Worm (Caenorhabditis elegans): ENCODE results near the gene BE0003N10.6.

BE0003N10.6 gene

ce11 chrIII:1054096-1054495 lies 5.8 kb downstream of the BE0003N10.6 start:
- TF ChIP-seq spr-3 (GFP tag; optimal IDR thresholded peaks at IDR 0.05) (no peak), set-16 (GFP tag; IDR thresholded peaks at IDR 0.05) (peak; percentile 32; the same call in 1 of the 2 replicates), aha-1 (tag) (peak; percentile 28)

- TF ChIP-seq mdt-29 (GFP tag; IDR thresholded peaks at IDR 0.05) (no peak), gei-8 (GFP tag; optimal IDR thresholded peaks at IDR 0.05) (no peak), zfp-2 (tag; optimal IDR thresholded peaks at IDR 0.05) (no peak), spr-1 (tag; optimal IDR thresholded peaks at IDR 0.05) (no peak), hlh-11 (tag; optimal IDR thresholded peaks at IDR 0.05) (peak; percentile 24), mxl-3 (GFP tag; optimal IDR thresholded peaks at IDR 0.05) (peak; percentile 67), set-16 (GFP tag; IDR thresholded peaks at IDR 0.05) (peak; percentile 81), nhr-41 (GFP tag; IDR thresholded peaks at IDR 0.05) (no peak), lin-38 (GFP tag; IDR thresholded peaks at IDR 0.05) (0 out of 2 replicates have a peak, but pooled peaks have one; percentile 18), hlh-30 (tag; optimal IDR thresholded peaks at IDR 0.05; ENCODE audit: insufficient read depth) (peak; percentile 9), dmd-9 (GFP tag; IDR thresholded peaks at IDR 0.05) (no peak), hmg-1.1 (GFP tag; IDR thresholded peaks at IDR 0.05) (no peak), R02D3.7 (tag; optimal IDR thresholded peaks at IDR 0.05) (no peak), aha-1 (tag) (no peak), F44E2.7 (GFP tag; IDR thresholded peaks at IDR 0.05) (no peak), lin-39 (tag; optimal IDR thresholded peaks at IDR 0.05) (no peak)
Observed at ce11 chrIII:1053067-1053466, 6.8 kb downstream of the BE0003N10.6 start, which contains the start of gene fbxo-11.2. Gene fbxo-11.2 (minus strand): TSS chrIII:1053242.

- TF ChIP-seq nhr-111 (GFP tag; optimal IDR thresholded peaks at IDR 0.05) (no peak), php-3 (GFP tag; IDR thresholded peaks at IDR 0.05) (0 out of 2 replicates have a peak, but pooled peaks have one; percentile 5)
Observed at ce11 chrIII:1052291-1052690, 7.6 kb downstream of the BE0003N10.6 start.

ce11 chrIII:1051877-1052276 lies 8.0 kb downstream of the BE0003N10.6 start:
- TF ChIP-seq ZK546.5 (tag; optimal IDR thresholded peaks at IDR 0.05) = no peak
- no peak for TF ChIP-seq D1046.2 (GFP tag; IDR thresholded peaks at IDR 0.05)
- no peak for TF ChIP-seq nhr-111 (GFP tag; optimal IDR thresholded peaks at IDR 0.05)
- TF ChIP-seq T26A8.4 (GFP tag; IDR thresholded peaks at IDR 0.05) = no peak
- no peak for TF ChIP-seq aha-1 (tag)
- no peak for TF ChIP-seq unc-62 (GFP tag; optimal IDR thresholded peaks at IDR 0.05 in 1 of 2)
- TF ChIP-seq unc-62 (tag; optimal IDR thresholded peaks at IDR 0.05) = no peak
- no peak for TF ChIP-seq saeg-2 (GFP tag; IDR thresholded peaks at IDR 0.05)
- TF ChIP-seq madf-5 (GFP tag; IDR thresholded peaks at IDR 0.05) = 0 out of 4 replicates have a peak, but pooled peaks of 1 of the 2 experiments have one; percentile 27
- TF ChIP-seq ces-1 (GFP tag; optimal IDR thresholded peaks at IDR 0.05) = no peak
- 0 out of 2 replicates have a peak, but pooled peaks have one; percentile 17 for TF ChIP-seq ctbp-1 (GFP tag; IDR thresholded peaks at IDR 0.05)
- no peak for TF ChIP-seq unc-130 (GFP tag; optimal IDR thresholded peaks at IDR 0.05)
- TF ChIP-seq set-16 (GFP tag; IDR thresholded peaks at IDR 0.05) = peak; percentile 94
- TF ChIP-seq nhr-28 (tag; optimal IDR thresholded peaks at IDR 0.05) = no peak
- TF ChIP-seq php-3 (GFP tag; IDR thresholded peaks at IDR 0.05) = no peak
- no peak for TF ChIP-seq dmd-9 (GFP tag; IDR thresholded peaks at IDR 0.05)
- no peak for TF ChIP-seq ztf-7 (tag; optimal IDR thresholded peaks at IDR 0.05)
- no peak for TF ChIP-seq tra-1 (GFP tag; IDR thresholded peaks at IDR 0.05)
- no peak for TF ChIP-seq jun-1 (tag; optimal IDR thresholded peaks at IDR 0.05)
- TF ChIP-seq daf-12 (tag; optimal IDR thresholded peaks at IDR 0.05) = no peak
- TF ChIP-seq unc-39 (tag; optimal IDR thresholded peaks at IDR 0.05) = no peak

- no peak for TF ChIP-seq ama-1 (optimal IDR thresholded peaks at IDR 0.05)
- no peak for TF ChIP-seq daf-19 (GFP tag; conservative IDR thresholded peaks at IDR 0.05)
- peak; percentile 85 for TF ChIP-seq set-16 (GFP tag; IDR thresholded peaks at IDR 0.05)
- TF ChIP-seq aly-2 (tag; optimal IDR thresholded peaks at IDR 0.05) = no peak
- TF ChIP-seq rbr-2 (tag; optimal IDR thresholded peaks at IDR 0.05) = no peak
- no peak for TF ChIP-seq ZK546.5 (tag; optimal IDR thresholded peaks at IDR 0.05)
Observed at ce11 chrIII:1043790-1044189, 16.1 kb downstream of the BE0003N10.6 start.
